Fruit fly (Drosophila melanogaster) whole organism, larva: ENCODE measurements around the gene can.

Source experiments
- noc ChIP-seq: fragments of 200-800 bp; sonication (Bioruptor generic); optimal IDR thresholded peaks from 3 replicates; lab custom pipeline; 2019; ENCODE audit warnings: missing biosample characterization, mild to moderate bottlenecking, missing genetic modification characterization, moderate library complexity

can gene

dm6 chr3L:10220064-10220463 is 46.8 kb downstream of the can start, which contains the start of gene CG32055:
Gene CG32055, minus strand, starts transcription at chr3L:10220164.
- no peak for TF ChIP-seq noc (tag; lab: Kevin White, UChicago)

- no peak for TF ChIP-seq noc (tag; lab: Kevin White, UChicago)
Measured at dm6 chr3L:10215365-10215764, 51.5 kb downstream of the can start, which contains the start of gene CG8065. Gene CG8065, plus strand, starts transcription at chr3L:10215665.
